Fruit fly (Drosophila melanogaster): Measurements from ENCODE around the gene TfIIEalpha.

DNA sequence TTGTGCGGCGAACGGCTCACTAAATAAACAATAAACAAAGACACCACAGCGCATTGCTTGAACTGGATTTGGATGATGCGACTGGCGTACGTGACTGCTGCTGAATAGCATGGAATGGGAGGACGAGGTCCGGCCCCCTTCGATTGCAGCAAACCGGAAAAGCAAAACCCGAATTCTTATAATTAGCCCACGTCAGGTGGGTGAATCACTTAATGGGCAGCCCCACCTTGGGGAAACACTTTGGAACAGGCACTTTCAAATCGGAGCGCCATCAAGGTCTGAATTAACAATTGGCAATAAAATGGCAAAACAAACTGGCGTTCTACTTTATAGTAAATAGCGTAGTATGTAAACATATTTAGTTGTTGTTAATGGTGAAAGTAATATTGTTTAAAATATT is 14.0 kb downstream of the TfIIEalpha start:
- TF ChIP-seq Mio (GFP tag; optimal IDR thresholded peaks at IDR 0.05) (no peak), Hr78 (GFP tag; optimal IDR thresholded peaks at IDR 0.05) (no peak), usp (GFP tag; optimal IDR thresholded peaks at IDR 0.05) (no peak), OdsH (GFP tag; optimal IDR thresholded peaks at IDR 0.05) (no peak), psq (GFP tag; optimal IDR thresholded peaks at IDR 0.05) (no peak), sage (GFP tag; optimal IDR thresholded peaks at IDR 0.05) (no peak), h (GFP tag; optimal IDR thresholded peaks at IDR 0.05) (no peak), lola (GFP tag; optimal IDR thresholded peaks at IDR 0.05) (no peak), br (GFP tag; optimal IDR thresholded peaks at IDR 0.05) (no peak), jim (GFP tag; optimal IDR thresholded peaks at IDR 0.05) (no peak)
